Fruit fly (Drosophila melanogaster) whole organism, embryonic: Measurements from ENCODE around the gene CG5096.

Experiments
- ATbp ChIP-seq: fragments of 200-800 bp; sonication (Bioruptor generic); optimal IDR thresholded peaks from 2 replicates; lab custom pipeline; 2017; ENCODE audit warnings: missing biosample characterization, mild to moderate bottlenecking, missing genetic modification characterization, missing genetic modification reagents
- Adf1 ChIP-seq: fragments of 200-800 bp; sonication (Bioruptor generic); IDR thresholded peaks from 2 replicates; pipeline ENCODE4 v1.3.6; 2022; ENCODE audit warnings: missing biosample characterization, missing genetic modification characterization
- Aef1 ChIP-seq: fragments of 200-800 bp; sonication (Bioruptor generic); IDR thresholded peaks from 3 replicates; pipeline ENCODE4 v1.3.6; 2022; ENCODE audit warnings: missing biosample characterization, missing genetic modification characterization
- Bgb ChIP-seq: fragments of 200-800 bp; sonication (Bioruptor generic); IDR thresholded peaks from 2 replicates; pipeline ENCODE4 v1.3.6; 2022; ENCODE audit warnings: missing biosample characterization, missing genetic modification characterization; ENCODE audit not compliant: partially characterized antibody
- BtbVII ChIP-seq: fragments of 200-800 bp; sonication (Bioruptor generic); optimal IDR thresholded peaks from 3 replicates; lab custom pipeline; 2017; ENCODE audit warnings: missing biosample characterization, mild to moderate bottlenecking, missing genetic modification characterization
- CG10366 ChIP-seq: fragments of 200-800 bp; sonication (Bioruptor generic); IDR thresholded peaks from 2 replicates; pipeline ENCODE4 v1.3.6; 2022; ENCODE audit warnings: missing biosample characterization, missing genetic modification characterization
- CG12104 ChIP-seq: fragments of 200-800 bp; sonication (Bioruptor generic); optimal IDR thresholded peaks from 3 replicates; lab custom pipeline; 2016; ENCODE audit warnings: missing biosample characterization, missing genetic modification characterization
- CG1647 ChIP-seq: fragments of 200-800 bp; sonication (Bioruptor generic); optimal IDR thresholded peaks from 3 replicates; lab custom pipeline; 2016; ENCODE audit warnings: missing biosample characterization, missing genetic modification characterization
- CG18011 ChIP-seq: fragments of 200-800 bp; sonication (Bioruptor generic); optimal IDR thresholded peaks from 2 replicates; lab custom pipeline; 2017; ENCODE audit warnings: missing biosample characterization, missing genetic modification characterization, mild to moderate bottlenecking, moderate library complexity, missing genotype
- CG18619 ChIP-seq: fragments of 200-800 bp; sonication (Bioruptor generic); optimal IDR thresholded peaks from 3 replicates; lab custom pipeline; 2017; ENCODE audit warnings: missing biosample characterization, mild to moderate bottlenecking, missing genetic modification characterization
- CG2116 ChIP-seq: fragments of 200-800 bp; sonication (Bioruptor generic); optimal IDR thresholded peaks from 3 replicates; lab custom pipeline; 2018; ENCODE audit warnings: missing biosample characterization, mild to moderate bottlenecking, missing genetic modification characterization
- CG30020 ChIP-seq: fragments of 200-800 bp; optimal IDR thresholded peaks from 2 replicates; lab custom pipeline; 2019; ENCODE audit warnings: missing biosample characterization, mild to moderate bottlenecking, missing genetic modification characterization, moderate library complexity
- CG31388 ChIP-seq: fragments of 200-800 bp; sonication (Bioruptor generic); optimal IDR thresholded peaks from 2 replicates; lab custom pipeline; 2016; ENCODE audit warnings: missing biosample characterization, missing genetic modification characterization
- CG4730 ChIP-seq: fragments of 200-800 bp; sonication (Bioruptor generic); IDR thresholded peaks from 2 replicates; pipeline ENCODE4 v1.3.6; 2022; ENCODE audit warnings: missing biosample characterization, missing genetic modification characterization
- CG7357 ChIP-seq: fragments of 200-800 bp; sonication (Bioruptor generic); IDR thresholded peaks from 3 replicates; pipeline ENCODE4 v1.3.6; 2022; ENCODE audit warnings: missing biosample characterization, missing genetic modification characterization
- CG8290 ChIP-seq, 3 experiments: fragments of 200-800 bp; sonication (Bioruptor generic); optimal IDR thresholded peaks; 2 replicates each; lab custom pipeline; 2016 to 2019; ENCODE audit warnings: missing biosample characterization in 3 of 3, missing genetic modification characterization in 3 of 3, mild to moderate bottlenecking in 2 of 3, moderate library complexity in 1 of 3
- CkIIα-i1 ChIP-seq: fragments of 200-800 bp; sonication (Bioruptor generic); IDR thresholded peaks from 2 replicates; pipeline ENCODE4 v1.3.6; 2022; ENCODE audit warnings: missing biosample characterization, missing genetic modification characterization
- Dll ChIP-seq: fragments of 200-800 bp; sonication (Bioruptor generic); IDR thresholded peaks from 4 replicates; pipeline ENCODE4 v1.3.6; 2022; ENCODE audit warnings: missing biosample characterization, missing genetic modification characterization; ENCODE audit not compliant: partially characterized antibody
- Dref ChIP-seq: fragments of 200-800 bp; sonication (Bioruptor generic); IDR thresholded peaks from 2 replicates; pipeline ENCODE4 v1.3.6; 2022; ENCODE audit warnings: missing biosample characterization, missing genetic modification characterization
- Ets65A ChIP-seq: fragments of 200-800 bp; sonication (Bioruptor generic); peaks from one replicate; lab custom pipeline; 2016; ENCODE audit warnings: missing biosample characterization, missing genetic modification characterization
- HLH4C ChIP-seq: fragments of 200-800 bp; sonication (Bioruptor generic); IDR thresholded peaks from 3 replicates; pipeline ENCODE4 v1.3.6; 2022; ENCODE audit warnings: missing biosample characterization, missing genetic modification characterization; ENCODE audit not compliant: partially characterized antibody
- HLH54F ChIP-seq: fragments of 200-800 bp; sonication (Bioruptor generic); optimal IDR thresholded peaks from 3 replicates; lab custom pipeline; 2016; ENCODE audit warnings: missing biosample characterization, missing genetic modification characterization
- Hand ChIP-seq: fragments of 200-800 bp; sonication (Bioruptor generic); optimal IDR thresholded peaks from 2 replicates; lab custom pipeline; 2017; ENCODE audit warnings: mild to moderate bottlenecking, missing biosample characterization, missing genetic modification reagents, missing genetic modification characterization
- Hr78 ChIP-seq, 2 experiments: fragments of 200-800 bp in 1 of 2; fragments of >200 bp in 1 of 2; sonication (Bioruptor generic) in 1 of 2; optimal IDR thresholded peaks; 2 replicates each; lab custom pipeline; 2017 to 2019; ENCODE audit warnings: missing biosample characterization in 2 of 2, missing genetic modification characterization in 2 of 2, mild to moderate bottlenecking in 1 of 2, moderate library complexity in 1 of 2
- MBD-R2 ChIP-seq: fragments of 200-800 bp; sonication (Bioruptor generic); IDR thresholded peaks from 2 replicates; pipeline ENCODE4 v1.3.6; 2022; ENCODE audit warnings: missing biosample characterization, missing genetic modification characterization
- MESR4 ChIP-seq: fragments of 200-800 bp; sonication (Bioruptor generic); optimal IDR thresholded peaks from 2 replicates; lab custom pipeline; 2018; ENCODE audit warnings: missing biosample characterization, mild to moderate bottlenecking, missing genetic modification characterization, moderate library complexity
- Max ChIP-seq: fragments of 200-800 bp; sonication (Bioruptor generic); optimal IDR thresholded peaks from 2 replicates; lab custom pipeline; 2016; ENCODE audit warnings: missing biosample characterization, mild to moderate bottlenecking, missing genetic modification characterization
- Opbp ChIP-seq: fragments of 200-800 bp; sonication (Bioruptor generic); IDR thresholded peaks from 3 replicates; pipeline ENCODE4 v1.3.6; 2022; ENCODE audit warnings: missing biosample characterization, missing genetic modification characterization; ENCODE audit not compliant: partially characterized antibody
- Sox100B ChIP-seq: fragments of 200-800 bp; sonication (Bioruptor generic); optimal IDR thresholded peaks from 3 replicates; lab custom pipeline; 2018; ENCODE audit warnings: missing biosample characterization, mild to moderate bottlenecking, missing genetic modification characterization
- Sry-δ ChIP-seq: fragments of 200-800 bp; sonication (Bioruptor generic); optimal IDR thresholded peaks from 2 replicates; lab custom pipeline; 2016; ENCODE audit warnings: missing biosample characterization, missing genetic modification characterization
- Ssrp ChIP-seq: fragments of 200-800 bp; sonication (Bioruptor generic); optimal IDR thresholded peaks from 2 replicates; lab custom pipeline; 2018; ENCODE audit warnings: missing biosample characterization, mild to moderate bottlenecking, missing genetic modification characterization, moderate library complexity
- bowl ChIP-seq: fragments of 200-800 bp; sonication (Bioruptor generic); IDR thresholded peaks from 2 replicates; pipeline ENCODE4 v1.3.6; 2022; ENCODE audit warnings: missing biosample characterization, missing genetic modification characterization
- chinmo ChIP-seq: fragments of 200-800 bp; sonication (Bioruptor generic); IDR thresholded peaks from 4 replicates; pipeline ENCODE4 v1.3.6; 2022; ENCODE audit warnings: missing biosample characterization, missing genetic modification characterization; ENCODE audit not compliant: partially characterized antibody
- chm ChIP-seq: fragments of 200-800 bp; sonication (Bioruptor generic); IDR thresholded peaks from 2 replicates; pipeline ENCODE4 v1.3.6; 2022; ENCODE audit warnings: missing biosample characterization, missing genetic modification characterization
- fd96Cb ChIP-seq: fragments of 200-800 bp; sonication (Bioruptor generic); optimal IDR thresholded peaks from 2 replicates; lab custom pipeline; 2018; ENCODE audit warnings: missing biosample characterization, mild to moderate bottlenecking, missing genetic modification characterization, moderate library complexity
- fru ChIP-seq: fragments of >200 bp; optimal IDR thresholded peaks from 2 replicates; lab custom pipeline; 2017
- hbn ChIP-seq: fragments of 200-800 bp; sonication (Bioruptor generic); IDR thresholded peaks from 2 replicates; pipeline ENCODE4 v1.3.6; 2022; ENCODE audit warnings: missing biosample characterization, missing genetic modification characterization; ENCODE audit not compliant: partially characterized antibody
- kah ChIP-seq: fragments of 200-800 bp; sonication (Bioruptor generic); optimal IDR thresholded peaks from 2 replicates; lab custom pipeline; 2018; ENCODE audit warnings: missing biosample characterization, mild to moderate bottlenecking, missing genetic modification characterization
- lbe ChIP-seq: fragments of 200-800 bp; sonication (Bioruptor generic); optimal IDR thresholded peaks from 2 replicates; lab custom pipeline; 2016; ENCODE audit warnings: missing biosample characterization, mild to moderate bottlenecking, missing genetic modification characterization
- pho ChIP-seq: fragments of 200-800 bp; sonication (Bioruptor generic); optimal IDR thresholded peaks from 2 replicates; lab custom pipeline; 2016; ENCODE audit warnings: missing biosample characterization, missing genetic modification characterization
- pzg ChIP-seq: fragments of 200-800 bp; sonication (Bioruptor generic); optimal IDR thresholded peaks from 3 replicates; lab custom pipeline; 2018; ENCODE audit warnings: missing biosample characterization, mild to moderate bottlenecking, missing genetic modification characterization, moderate library complexity
- sna ChIP-seq: fragments of 200-800 bp; sonication (Bioruptor generic); IDR thresholded peaks from 2 replicates; pipeline ENCODE4 v1.3.6; 2022; ENCODE audit warnings: missing biosample characterization, missing genetic modification characterization; ENCODE audit not compliant: partially characterized antibody
- stwl ChIP-seq: fragments of 200-800 bp; sonication (Bioruptor generic); optimal IDR thresholded peaks from 3 replicates; lab custom pipeline; 2018; ENCODE audit warnings: missing biosample characterization, mild to moderate bottlenecking, missing genetic modification characterization, moderate library complexity
- sug ChIP-seq: fragments of 200-800 bp; optimal IDR thresholded peaks from 2 replicates; lab custom pipeline; 2019; ENCODE audit warnings: missing biosample characterization, mild to moderate bottlenecking, missing genetic modification characterization, moderate library complexity
- tna ChIP-seq: fragments of 200-800 bp; sonication (Bioruptor generic); IDR thresholded peaks from 2 replicates; pipeline ENCODE4 v1.3.6; 2022; ENCODE audit warnings: missing biosample characterization, missing genetic modification characterization; ENCODE audit not compliant: partially characterized antibody
- unc-4 ChIP-seq: fragments of 200-800 bp; sonication (Bioruptor generic); IDR thresholded peaks from 2 replicates; pipeline ENCODE4 v1.3.6; 2022; ENCODE audit warnings: missing biosample characterization, missing genetic modification characterization; ENCODE audit not compliant: partially characterized antibody
- vnd ChIP-seq: fragments of 200-800 bp; sonication (Bioruptor generic); IDR thresholded peaks from 3 replicates; pipeline ENCODE4 v1.3.6; 2022; ENCODE audit warnings: missing biosample characterization, missing genetic modification characterization; ENCODE audit not compliant: partially characterized antibody
- zen2 ChIP-seq: fragments of 200-800 bp; sonication (Bioruptor generic); IDR thresholded peaks from 3 replicates; pipeline ENCODE4 v1.3.6; 2022; ENCODE audit warnings: missing biosample characterization, missing genetic modification characterization; ENCODE audit not compliant: partially characterized antibody
- zfh2 ChIP-seq: fragments of 200-800 bp; sonication (Bioruptor generic); optimal IDR thresholded peaks from 2 replicates; lab custom pipeline; 2016; ENCODE audit warnings: missing biosample characterization, missing genetic modification characterization

The CG5096 gene

dm6 chr2L:10418981-10419380 lies 36.9 kb downstream of the CG5096 start, which contains the start of gene RfC3:
Gene RfC3 (plus strand): TSS chr2L:10419190.
- TF ChIP-seq vnd (GFP tag; lab: Robert Waterston, UW) (peak; percentile 87), hbn (peak; percentile 79), CG31388 (GFP tag; lab: Kevin White, UChicago) (no peak), CG2116 (GFP tag; lab: Kevin White, UChicago) (peak; percentile 94), Bgb (GFP tag; lab: Robert Waterston, UW) (peak; percentile 83), MESR4 (peak; percentile 29), MBD-R2 (GFP tag; lab: Robert Waterston, UW) (peak; percentile 51; the same call in 1 of the 2 replicates), CG1647 (GFP tag; lab: Kevin White, UChicago) (no peak), sug (peak; percentile 20), Hr78 (GFP tag; optimal IDR thresholded peaks at IDR 0.05; lab: Kevin White, UChicago) (peak in 1 of 2 experiments; percentile 93), Sox100B (GFP tag; lab: Kevin White, UChicago) (no peak), lbe (GFP tag; lab: Kevin White, UChicago) (no peak), zen2 (peak; percentile 96), Opbp (GFP tag; lab: Robert Waterston, UW) (peak; percentile 73; the same call in 2 of the 3 replicates), ATbp (no peak), CG18011 (GFP tag; lab: Kevin White, UChicago) (no peak), CG10366 (GFP tag; lab: Robert Waterston, UW) (no peak), Dref (peak; percentile 95), CG12104 (GFP tag; lab: Kevin White, UChicago) (no peak), CG7357 (GFP tag; lab: Robert Waterston, UW) (no peak), chm (GFP tag; lab: Robert Waterston, UW) (no peak), Aef1 (no peak), stwl (tag; lab: Kevin White, UChicago) (peak; percentile 75), CG18619 (GFP tag; lab: Kevin White, UChicago) (no peak), Ets65A (GFP tag; lab: Kevin White, UChicago) (no peak), CkIIα-i1 (GFP tag; lab: Robert Waterston, UW) (no peak), CG8290 (GFP tag; optimal IDR thresholded peaks at IDR 0.05; lab: Kevin White, UChicago) (no peak), CG8290 (tag; optimal IDR thresholded peaks at IDR 0.05; lab: Kevin White, UChicago) (no peak), tna (GFP tag; lab: Robert Waterston, UW) (peak; percentile 97), CG4730 (no peak), Ssrp (tag; lab: Kevin White, UChicago) (no peak), bowl (no peak), Max (peak; percentile 28), Hand (GFP tag; lab: Kevin White, UChicago) (no peak), Dll (peak; percentile 85), fd96Cb (tag; lab: Kevin White, UChicago) (no peak), chinmo (GFP tag; lab: Robert Waterston, UW) (peak; percentile 84; the same call in 1 of the 4 replicates), Sry-δ (GFP tag; lab: Kevin White, UChicago) (peak; percentile 31), pho (GFP tag; lab: Kevin White, UChicago) (no peak), BtbVII (GFP tag; lab: Kevin White, UChicago) (no peak), HLH54F (GFP tag; lab: Kevin White, UChicago) (no peak), fru (lab: Kevin White, UChicago) (no peak), CG30020 (tag; lab: Kevin White, UChicago) (peak; percentile 92), sna (peak; percentile 79), Adf1 (no peak), zfh2 (GFP tag; lab: Kevin White, UChicago) (no peak), HLH4C (peak; percentile 98), unc-4 (GFP tag; lab: Robert Waterston, UW) (peak; percentile 75), kah (peak; percentile 62), pzg (peak; percentile 64)
